Worm (Caenorhabditis elegans): ENCODE results near the gene B0252.11.
A peak's percentile ranks its signal among the peaks of the same experiment; 100 is the strongest.

The B0252.11 gene

DNA sequence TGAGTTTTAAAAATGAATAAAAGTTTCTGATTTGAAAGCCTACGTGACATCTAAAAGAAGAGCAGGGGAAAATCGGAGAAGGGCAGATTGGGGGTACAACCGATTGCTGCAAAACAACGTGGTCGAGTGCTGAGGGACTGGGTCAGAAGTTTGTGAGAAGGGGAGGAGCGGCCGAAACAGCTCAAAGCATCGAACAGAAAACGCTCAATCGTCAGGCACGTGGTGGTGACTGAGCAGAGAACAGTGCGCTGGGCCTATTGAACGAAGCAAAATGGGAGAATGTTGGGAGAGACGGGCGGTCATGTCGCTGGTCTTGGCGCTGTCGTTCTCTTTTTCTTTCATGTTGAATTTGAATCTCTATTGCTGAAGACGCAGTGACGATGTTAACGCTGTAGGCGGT is 26.4 kb downstream of the B0252.11 start (continued):
- no peak for TF ChIP-seq mbf-1 (tag; optimal IDR thresholded peaks at IDR 0.05)
- TF ChIP-seq fos-1 (tag; optimal IDR thresholded peaks at IDR 0.05): peak; percentile 65
- TF ChIP-seq ZK546.5 (tag; optimal IDR thresholded peaks at IDR 0.05): no peak
- no peak for TF ChIP-seq aly-2 (tag; optimal IDR thresholded peaks at IDR 0.05)
- no peak for TF ChIP-seq elt-3 (tag; optimal IDR thresholded peaks at IDR 0.05)
- TF ChIP-seq ztf-1 (GFP tag; conservative IDR thresholded peaks at IDR 0.05): no peak
- TF ChIP-seq nhr-129 (tag; optimal IDR thresholded peaks at IDR 0.05): peak; percentile 94
- TF ChIP-seq R02D3.7 (tag; optimal IDR thresholded peaks at IDR 0.05): no peak
- peak; percentile 54 for TF ChIP-seq sma-3 (GFP tag; optimal IDR thresholded peaks at IDR 0.05)
- no peak for TF ChIP-seq alr-1 (tag; optimal IDR thresholded peaks at IDR 0.05)
- no peak for TF ChIP-seq mab-5 (tag; optimal IDR thresholded peaks at IDR 0.05)
- TF ChIP-seq nhr-23 (tag; optimal IDR thresholded peaks at IDR 0.05): no peak
- peak; percentile 63 for TF ChIP-seq F13H6.1 (tag; optimal IDR thresholded peaks at IDR 0.05)
- TF ChIP-seq nhr-6 (tag; optimal IDR thresholded peaks at IDR 0.05): no peak
- no peak for TF ChIP-seq dmd-4 (tag; optimal IDR thresholded peaks at IDR 0.05)

DNA sequence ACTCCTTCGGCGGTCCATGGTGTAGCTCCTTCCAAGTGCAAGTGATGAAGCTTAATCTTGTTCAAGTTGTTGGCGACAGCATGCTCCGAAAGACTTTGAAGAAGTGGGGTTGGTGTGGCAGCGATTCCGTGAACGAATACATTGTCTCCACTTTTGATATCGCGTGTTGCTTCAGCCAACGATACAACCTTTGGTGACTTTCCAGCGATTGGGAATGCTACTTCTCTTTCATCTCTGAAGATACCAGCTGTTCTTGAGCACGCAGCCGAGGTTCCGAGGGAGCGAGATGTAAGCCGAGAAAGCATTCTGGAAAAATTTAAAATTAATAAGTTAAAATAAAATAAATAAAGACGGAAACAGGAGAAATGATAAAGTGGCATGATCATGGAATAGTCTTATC is 27.5 kb downstream of the B0252.11 start, which contains the start of gene acer-1:
Gene acer-1 (minus strand): TSS at position 306 of the 400 bp plus-strand sequence.
- TF ChIP-seq nhr-11 (tag; optimal IDR thresholded peaks at IDR 0.05): no peak
- peak; percentile 21 for TF ChIP-seq nhr-129 (tag; optimal IDR thresholded peaks at IDR 0.05)
- no peak for TF ChIP-seq nhr-23 (tag; optimal IDR thresholded peaks at IDR 0.05)
- peak; percentile 28 for TF ChIP-seq Y55F3AM.14 (GFP tag; optimal IDR thresholded peaks at IDR 0.05)
- TF ChIP-seq peb-1 (tag; optimal IDR thresholded peaks at IDR 0.05): no peak
- no peak for TF ChIP-seq nhr-77 (tag; optimal IDR thresholded peaks at IDR 0.05)
- no peak for TF ChIP-seq ztf-1 (GFP tag; conservative IDR thresholded peaks at IDR 0.05)
- no peak for TF ChIP-seq snpc-4 (tag; optimal IDR thresholded peaks at IDR 0.05)
- TF ChIP-seq ama-1 (optimal IDR thresholded peaks at IDR 0.05): peak; percentile 49
- TF ChIP-seq nhr-237 (tag; optimal IDR thresholded peaks at IDR 0.05): no peak
- no peak for TF ChIP-seq crh-2 (tag; optimal IDR thresholded peaks at IDR 0.05)
- no peak for TF ChIP-seq ZK546.5 (tag; optimal IDR thresholded peaks at IDR 0.05)
- TF ChIP-seq gmeb-1 (tag; optimal IDR thresholded peaks at IDR 0.05): no peak

DNA sequence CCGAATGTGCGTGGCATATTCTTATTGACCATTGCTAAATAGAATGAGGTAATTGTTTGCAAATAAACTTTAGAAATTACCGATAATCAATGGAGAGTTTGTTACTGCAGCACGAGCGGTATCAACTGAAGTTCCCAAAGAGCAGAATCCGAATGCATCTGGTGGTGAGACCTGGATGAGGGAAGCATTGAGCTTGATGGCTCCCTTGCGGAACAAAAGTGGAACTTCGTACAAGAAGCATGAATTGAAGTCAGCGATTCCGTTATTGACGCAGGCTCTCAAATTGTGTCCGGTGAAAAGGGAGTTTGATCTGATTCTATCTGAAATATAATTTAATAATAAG is 28.1 kb downstream of the B0252.11 start:
- no peak for TF ChIP-seq egl-27 (tag; optimal IDR thresholded peaks at IDR 0.05)
- peak; percentile 15 for TF ChIP-seq gmeb-1 (tag; optimal IDR thresholded peaks at IDR 0.05)

- TF ChIP-seq ama-1 (optimal IDR thresholded peaks at IDR 0.05) (peak; percentile 81), ceh-16 (tag; optimal IDR thresholded peaks at IDR 0.05) (peak; percentile 3), peb-1 (tag; optimal IDR thresholded peaks at IDR 0.05) (no peak), nhr-129 (tag; optimal IDR thresholded peaks at IDR 0.05) (no peak), elt-3 (tag; optimal IDR thresholded peaks at IDR 0.05) (no peak)
Observed at ce11 chrII:6888661-6889579, 28.7 kb downstream of the B0252.11 start.

DNA sequence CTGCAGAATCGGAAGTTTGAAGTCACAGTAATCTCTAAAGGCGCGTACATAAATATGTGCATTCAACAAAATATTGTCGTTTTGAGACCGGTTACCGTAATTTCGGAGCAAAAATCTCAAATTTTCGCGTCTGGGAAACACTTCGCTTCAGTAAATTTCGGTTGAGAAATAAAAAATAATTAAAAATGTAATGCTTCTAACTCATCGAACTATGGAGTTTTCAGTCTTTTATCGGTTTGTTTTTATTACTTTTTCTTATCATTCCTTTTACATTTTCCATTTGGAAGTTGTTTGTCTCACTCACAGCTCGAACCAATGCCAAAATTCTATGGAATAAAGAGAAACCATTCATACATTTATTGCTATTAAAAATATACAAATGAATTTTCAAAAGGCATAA is 29.4 kb downstream of the B0252.11 start:
- peak; percentile 16 for TF ChIP-seq C34F6.9 (tag; optimal IDR thresholded peaks at IDR 0.05)
- TF ChIP-seq nhr-23 (tag; optimal IDR thresholded peaks at IDR 0.05): no peak
- no peak for TF ChIP-seq unc-39 (tag; optimal IDR thresholded peaks at IDR 0.05)
- no peak for TF ChIP-seq ZK546.5 (tag; optimal IDR thresholded peaks at IDR 0.05)
- no peak for TF ChIP-seq nhr-10 (tag; optimal IDR thresholded peaks at IDR 0.05)
- peak; percentile 32 for TF ChIP-seq sem-4 (tag; optimal IDR thresholded peaks at IDR 0.05)
- TF ChIP-seq Y55F3AM.14 (GFP tag; optimal IDR thresholded peaks at IDR 0.05): peak; percentile 42
- TF ChIP-seq blmp-1 (tag; optimal IDR thresholded peaks at IDR 0.05; ENCODE audit: insufficient read depth): no peak
- peak; percentile 36 for TF ChIP-seq sma-3 (GFP tag; optimal IDR thresholded peaks at IDR 0.05)
- no peak for TF ChIP-seq mdl-1 (tag; optimal IDR thresholded peaks at IDR 0.05)
- no peak for TF ChIP-seq elt-1 (tag; optimal IDR thresholded peaks at IDR 0.05)
- peak; percentile 68 for TF ChIP-seq lin-13 (GFP tag; optimal IDR thresholded peaks at IDR 0.05)
- no peak for TF ChIP-seq dmd-4 (tag; optimal IDR thresholded peaks at IDR 0.05)
- no peak for TF ChIP-seq nhr-11 (tag; optimal IDR thresholded peaks at IDR 0.05)
- TF ChIP-seq nhr-21 (tag; optimal IDR thresholded peaks at IDR 0.05): no peak
- peak; percentile 46 for TF ChIP-seq nhr-6 (tag; optimal IDR thresholded peaks at IDR 0.05)
- TF ChIP-seq nhr-12 (tag; optimal IDR thresholded peaks at IDR 0.05): no peak
- TF ChIP-seq lin-11 (tag; optimal IDR thresholded peaks at IDR 0.05): no peak
- TF ChIP-seq egl-27 (tag; optimal IDR thresholded peaks at IDR 0.05): no peak
- TF ChIP-seq nhr-25 (tag; optimal IDR thresholded peaks at IDR 0.05): peak; percentile 25
- TF ChIP-seq sma-9 (GFP tag; optimal IDR thresholded peaks at IDR 0.05): peak; percentile 49
- TF ChIP-seq sma-9 (tag; optimal IDR thresholded peaks at IDR 0.05): no peak
- TF ChIP-seq F13H6.1 (tag; optimal IDR thresholded peaks at IDR 0.05): peak; percentile 35
- TF ChIP-seq mbf-1 (tag; optimal IDR thresholded peaks at IDR 0.05): no peak
- TF ChIP-seq ama-1 (optimal IDR thresholded peaks at IDR 0.05): peak; percentile 63
- TF ChIP-seq lsy-2 (tag; optimal IDR thresholded peaks at IDR 0.05): peak in 1 of 2 experiments; percentile 74
- peak; percentile 79 for TF ChIP-seq crh-2 (tag; optimal IDR thresholded peaks at IDR 0.05)
- no peak for TF ChIP-seq R02D3.7 (tag; optimal IDR thresholded peaks at IDR 0.05)
- no peak for TF ChIP-seq aly-2 (tag; optimal IDR thresholded peaks at IDR 0.05)
- no peak for TF ChIP-seq elt-3 (tag; optimal IDR thresholded peaks at IDR 0.05)
- TF ChIP-seq mab-5 (tag; optimal IDR thresholded peaks at IDR 0.05): peak; percentile 3
- TF ChIP-seq unc-55 (GFP tag; optimal IDR thresholded peaks at IDR 0.05): peak; percentile 18

All from whole organism, L2 larva.